Worm (Caenorhabditis elegans) whole organism, mixed stage, embryonic: ENCODE data around the gene ost-1.

ENCODE experiments used
- blmp-1 ChIP-seq: fragments of 150-350 bp; optimal IDR thresholded peaks from 2 replicates; lab custom pipeline; 2014; ENCODE audit warnings: missing biosample characterization, missing genetic modification characterization
- ceh-83 ChIP-seq: fragments of 200-800 bp; sonication (Bioruptor generic); optimal IDR thresholded peaks from 2 replicates; lab custom pipeline; 2018; ENCODE audit warnings: mild to moderate bottlenecking, missing genetic modification characterization, missing compliant biosample characterization
- ces-1 ChIP-seq: fragments of 150-350 bp; optimal IDR thresholded peaks from 2 replicates; lab custom pipeline; 2014; ENCODE audit warnings: missing biosample characterization, missing genetic modification reagents, missing genetic modification characterization
- cnd-1 ChIP-seq: fragments of 200-800 bp; sonication (Bioruptor generic); optimal IDR thresholded peaks from 2 replicates; lab custom pipeline; 2018; ENCODE audit warnings: mild to moderate bottlenecking, missing genetic modification characterization, missing compliant biosample characterization
- drap-1 ChIP-seq: fragments of 200-800 bp; sonication (Bioruptor generic); optimal IDR thresholded peaks from 3 replicates; lab custom pipeline; 2018; ENCODE audit warnings: mild to moderate bottlenecking, missing genetic modification characterization, missing compliant biosample characterization
- flh-1 ChIP-seq: fragments of 200-800 bp; sonication (Bioruptor generic); optimal IDR thresholded peaks from 2 replicates; lab custom pipeline; 2018; ENCODE audit warnings: mild to moderate bottlenecking, missing genetic modification characterization, moderate library complexity, missing compliant biosample characterization
- ham-2 ChIP-seq: fragments of 200-800 bp; sonication (Bioruptor generic); optimal IDR thresholded peaks from 2 replicates; lab custom pipeline; 2018; ENCODE audit warnings: mild to moderate bottlenecking, missing genetic modification characterization, missing compliant biosample characterization
- hlh-1 ChIP-seq: fragments of 150-350 bp; optimal IDR thresholded peaks from 2 replicates; lab custom pipeline; 2014; ENCODE audit warnings: missing biosample characterization, missing genetic modification reagents, missing genetic modification characterization
- lin-32 ChIP-seq: fragments of 200-800 bp; sonication (Bioruptor generic); optimal IDR thresholded peaks from 2 replicates; lab custom pipeline; 2018; ENCODE audit warnings: mild to moderate bottlenecking, missing genetic modification characterization, missing compliant biosample characterization
- mep-1 ChIP-seq: fragments of 150-350 bp; optimal IDR thresholded peaks from 2 replicates; lab custom pipeline; 2017; ENCODE audit warnings: missing biosample characterization, missing genetic modification reagents, missing genetic modification characterization, inconsistent platforms
- mls-2 ChIP-seq: sonication (generic microtip); optimal IDR thresholded peaks from 2 replicates; lab custom pipeline; 2016; ENCODE audit warnings: mild to moderate bottlenecking, missing genetic modification characterization, moderate library complexity, missing compliant biosample characterization
- nhr-12 ChIP-seq: fragments of 150-350 bp; optimal IDR thresholded peaks from 2 replicates; lab custom pipeline; 2014; ENCODE audit warnings: missing biosample characterization, missing genetic modification characterization
- nhr-2 ChIP-seq: fragments of 150-350 bp; optimal IDR thresholded peaks from 2 replicates; lab custom pipeline; 2014; ENCODE audit warnings: missing biosample characterization, missing genetic modification characterization
- nhr-237 ChIP-seq: fragments of 150-350 bp; optimal IDR thresholded peaks from 2 replicates; lab custom pipeline; 2014; ENCODE audit warnings: missing biosample characterization, missing genetic modification characterization
- nhr-28 ChIP-seq: fragments of 150-350 bp; optimal IDR thresholded peaks from 2 replicates; lab custom pipeline; 2014; ENCODE audit warnings: missing biosample characterization, missing genetic modification characterization
- pha-4 ChIP-seq: fragments of 150-350 bp; optimal IDR thresholded peaks from 2 replicates; lab custom pipeline; 2018; ENCODE audit warnings: missing biosample characterization, missing genetic modification reagents, missing genetic modification characterization
- snpc-4 ChIP-seq: fragments of 150-350 bp; optimal IDR thresholded peaks from 2 replicates; lab custom pipeline; 2014; ENCODE audit warnings: missing biosample characterization, missing genetic modification characterization
- tbx-8 ChIP-seq: fragments of 200-800 bp; sonication (Bioruptor generic); optimal IDR thresholded peaks from 2 replicates; lab custom pipeline; 2018; ENCODE audit warnings: mild to moderate bottlenecking, missing genetic modification characterization, moderate library complexity, missing compliant biosample characterization
- unc-120 ChIP-seq: sonication (generic microtip); optimal IDR thresholded peaks from 2 replicates; lab custom pipeline; 2017; ENCODE audit warnings: missing genetic modification characterization, missing compliant biosample characterization; ENCODE audit not compliant: poor library complexity, severe bottlenecking
- unc-39 ChIP-seq: fragments of 150-350 bp; optimal IDR thresholded peaks from 2 replicates; lab custom pipeline; 2014; ENCODE audit warnings: missing biosample characterization, missing genetic modification characterization
- unc-62 ChIP-seq: fragments of 150-350 bp; optimal IDR thresholded peaks from 2 replicates; lab custom pipeline; 2014; ENCODE audit warnings: missing biosample characterization, missing genetic modification reagents, missing genetic modification characterization
- zip-8 ChIP-seq: fragments of 150-350 bp; optimal IDR thresholded peaks from 2 replicates; lab custom pipeline; 2014; ENCODE audit warnings: missing biosample characterization, missing genetic modification characterization
- ztf-11 ChIP-seq: fragments of 150-350 bp; optimal IDR thresholded peaks from 2 replicates; lab custom pipeline; 2014; ENCODE audit warnings: missing biosample characterization, missing genetic modification characterization

ost-1 gene

DNA sequence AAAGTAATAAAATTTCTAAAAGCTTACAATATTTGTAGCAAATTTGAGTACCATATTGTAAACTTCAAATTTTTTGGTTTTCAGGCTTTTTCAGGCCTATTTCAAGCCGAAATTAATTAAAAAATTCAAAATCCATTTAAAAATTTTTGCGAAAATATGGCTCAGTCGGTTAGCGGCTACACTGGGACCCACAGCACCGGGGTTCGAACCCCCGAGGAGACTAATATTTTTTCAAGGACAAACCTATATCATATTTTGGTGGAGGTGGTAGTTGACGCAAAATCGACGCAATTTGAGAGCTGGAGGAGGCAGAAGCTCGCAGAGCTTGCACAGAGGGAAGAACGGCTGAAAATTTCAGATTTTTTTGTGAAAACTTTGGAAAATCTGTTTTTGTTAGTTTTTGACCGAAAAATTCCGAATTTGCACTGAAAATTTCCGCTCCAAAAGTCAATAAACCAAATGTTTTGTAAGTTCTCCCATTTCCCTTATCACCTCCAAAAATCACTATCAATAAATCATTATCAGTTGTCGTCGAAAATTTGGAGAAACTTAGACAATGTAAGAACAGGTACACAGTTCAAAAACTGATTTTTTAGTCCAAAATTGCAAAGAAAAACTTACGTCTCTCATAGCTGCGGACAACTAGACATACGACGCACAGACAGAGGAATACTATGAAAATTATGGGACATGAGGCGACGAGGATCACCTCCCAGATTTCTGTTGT is 41.4 kb downstream of the ost-1 start:
- no peak for TF ChIP-seq nhr-12 (tag; lab: Kevin White, UChicago)

DNA sequence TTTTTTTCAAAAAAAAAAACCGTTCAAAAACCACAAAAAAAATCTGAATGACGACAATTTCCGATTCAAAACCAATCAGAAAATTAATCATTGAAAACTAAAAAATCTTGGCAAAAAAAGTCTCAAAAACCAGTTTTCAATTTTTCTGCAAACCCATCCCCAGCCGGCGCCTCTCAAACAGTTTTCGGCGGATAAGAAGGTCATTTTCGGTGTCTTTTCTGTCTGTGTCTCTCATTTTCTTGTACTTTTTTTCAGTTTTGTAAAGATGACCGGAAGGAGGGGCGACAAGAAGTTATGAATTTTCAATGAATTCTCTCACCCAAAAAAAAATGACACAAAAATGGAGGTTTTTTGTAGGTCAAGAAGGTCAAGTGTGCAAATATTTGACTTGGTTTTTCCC is 48.0 kb downstream of the ost-1 start:
- TF ChIP-seq blmp-1 (no peak), zip-8 (tag; lab: Kevin White, UChicago) (no peak), ham-2 (GFP tag; lab: Kevin White, UChicago) (no peak), nhr-2 (tag; lab: Kevin White, UChicago) (no peak), snpc-4 (no peak), nhr-237 (no peak), lin-32 (GFP tag; lab: Kevin White, UChicago) (no peak), nhr-28 (tag; lab: Kevin White, UChicago) (no peak), cnd-1 (tag; lab: Kevin White, UChicago) (no peak), pha-4 (tag; lab: Kevin White, UChicago) (no peak), unc-39 (tag; lab: Kevin White, UChicago) (no peak), unc-62 (GFP tag; lab: Kevin White, UChicago) (no peak), tbx-8 (GFP tag; lab: Kevin White, UChicago) (no peak), ztf-11 (tag; lab: Kevin White, UChicago) (no peak)

DNA sequence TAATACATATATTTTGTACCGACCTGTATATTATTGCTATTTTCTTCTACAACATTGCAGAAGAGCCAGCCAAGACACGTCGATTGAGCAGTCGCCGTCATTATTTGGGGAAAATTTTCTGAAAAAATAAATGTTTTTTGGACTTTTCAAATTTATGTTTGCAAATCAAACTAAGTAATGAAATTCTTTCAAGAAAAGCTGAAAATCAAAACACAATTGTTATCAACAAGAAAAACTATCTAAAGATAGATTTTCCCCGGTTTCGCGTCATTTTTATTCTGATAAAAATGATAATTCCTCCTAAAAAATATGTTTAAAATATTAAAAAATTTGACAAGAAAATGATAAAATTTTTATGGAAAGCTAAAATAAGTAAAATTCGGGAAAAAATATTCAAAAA is 50.7 kb downstream of the ost-1 start, which contains the start of gene C50A2.3:
TSS of gene C50A2.3 (minus strand) at position 101 of the 400 bp plus-strand sequence.
- TF ChIP-seq ceh-83 (GFP tag; lab: Kevin White, UChicago) (no peak), drap-1 (GFP tag; lab: Kevin White, UChicago) (no peak), unc-120 (tag; lab: Kevin White, UChicago) (no peak), cnd-1 (tag; lab: Kevin White, UChicago) (no peak), unc-39 (tag; lab: Kevin White, UChicago) (no peak), hlh-1 (no peak), flh-1 (GFP tag; lab: Kevin White, UChicago) (no peak)

DNA sequence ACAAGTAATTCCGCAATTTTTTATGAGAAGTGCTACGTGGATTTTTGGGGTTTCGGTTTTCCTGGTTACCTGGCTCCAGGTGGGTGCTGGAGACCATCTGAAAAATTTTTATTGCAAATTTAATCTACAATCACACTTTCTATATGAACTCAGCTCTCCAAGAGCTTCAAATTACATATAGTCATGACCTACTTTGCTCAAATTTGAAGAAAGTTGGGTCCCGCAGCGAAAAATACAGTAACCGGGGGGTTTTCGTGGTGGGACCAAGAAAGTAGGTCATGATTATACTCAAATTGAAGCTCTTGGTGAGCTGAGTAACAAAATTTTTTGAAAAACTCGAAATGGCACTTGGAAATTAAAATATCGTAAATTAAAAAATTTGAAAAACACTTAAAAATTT is 53.2 kb downstream of the ost-1 start, which contains the start of gene ets-8:
TSS of gene ets-8 (minus strand) at position 101 of the 400 bp plus-strand sequence.
- no peak for TF ChIP-seq tbx-8 (GFP tag; lab: Kevin White, UChicago)
- TF ChIP-seq mls-2 = no peak
- TF ChIP-seq ceh-83 (GFP tag; lab: Kevin White, UChicago) = no peak
- TF ChIP-seq drap-1 (GFP tag; lab: Kevin White, UChicago) = no peak
- TF ChIP-seq pha-4 (tag; lab: Kevin White, UChicago) = no peak
- no peak for TF ChIP-seq snpc-4
- TF ChIP-seq blmp-1 = no peak
- no peak for TF ChIP-seq nhr-12 (tag; lab: Kevin White, UChicago)
- no peak for TF ChIP-seq lin-32 (GFP tag; lab: Kevin White, UChicago)
- no peak for TF ChIP-seq nhr-28 (tag; lab: Kevin White, UChicago)
- TF ChIP-seq cnd-1 (tag; lab: Kevin White, UChicago) = no peak
- TF ChIP-seq hlh-1 = no peak
- TF ChIP-seq unc-62 (GFP tag; lab: Kevin White, UChicago) = no peak
- no peak for TF ChIP-seq ces-1 (GFP tag; lab: Kevin White, UChicago)
- TF ChIP-seq nhr-2 (tag; lab: Kevin White, UChicago) = no peak
- no peak for TF ChIP-seq mep-1 (tag; lab: Kevin White, UChicago)
